Fruit fly (Drosophila melanogaster): ENCODE results near the gene bigmax.

The bigmax gene

DNA sequence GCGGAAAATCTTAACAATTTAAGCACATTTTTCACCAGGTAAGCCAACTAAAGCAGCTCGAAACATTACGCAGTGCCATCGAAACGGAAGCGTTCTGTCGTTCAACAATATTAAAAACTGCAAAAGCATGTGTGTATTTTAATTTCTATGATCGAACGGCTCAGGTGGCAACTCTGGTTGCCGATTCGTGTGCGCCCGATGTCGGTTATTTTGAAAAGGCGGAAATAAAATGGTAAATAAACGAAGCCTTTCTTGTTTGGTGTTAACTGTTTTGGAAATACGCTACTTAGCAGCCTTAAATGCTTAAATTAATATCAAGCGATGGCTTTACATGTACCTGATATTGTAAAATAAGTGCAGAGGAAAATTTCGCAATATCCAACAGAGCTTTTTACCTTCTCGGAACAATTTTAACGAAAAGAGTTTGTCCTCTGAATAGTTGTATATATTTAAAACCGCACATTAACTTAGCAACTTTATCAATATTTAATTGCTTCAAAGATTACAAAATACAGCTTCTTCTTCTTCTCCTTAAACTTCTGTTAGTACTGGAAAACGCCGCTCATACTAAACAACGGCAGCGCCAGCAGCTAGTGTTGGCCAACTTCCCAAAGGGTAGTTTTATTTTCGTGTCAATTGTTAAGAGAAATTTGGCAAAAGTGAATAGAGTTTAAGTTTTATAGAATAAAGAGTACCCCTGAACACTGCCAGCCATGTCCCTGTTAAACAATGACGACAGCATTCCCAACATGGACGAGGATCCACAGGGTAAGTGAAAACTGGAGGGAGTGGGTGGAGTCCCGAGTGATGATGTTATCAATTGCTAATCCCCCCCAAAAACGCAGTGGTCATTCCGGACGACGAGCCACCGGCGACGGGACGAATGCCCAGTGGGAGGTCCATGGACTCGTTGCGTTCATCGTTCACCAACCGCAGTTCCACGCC is 14.9 kb downstream of the bigmax start, which contains the start of gene CG5934 (continued):
- TF ChIP-seq tio (GFP tag; optimal IDR thresholded peaks at IDR 0.05) (no peak), kah (GFP tag; optimal IDR thresholded peaks at IDR 0.05) (no peak), CG1233 (GFP tag; optimal IDR thresholded peaks at IDR 0.05) (no peak), zf30C (GFP tag; optimal IDR thresholded peaks at IDR 0.05) (no peak), org-1 (GFP tag; optimal IDR thresholded peaks at IDR 0.05) (no peak), CG10366 (GFP tag; IDR thresholded peaks at IDR 0.05) (peak; percentile 23; the same call in 1 of the 2 replicates), yki (optimal IDR thresholded peaks at IDR 0.05) (no peak), CG10321 (GFP tag; IDR thresholded peaks at IDR 0.05) (no peak), CG30431 (GFP tag; optimal IDR thresholded peaks at IDR 0.05) (no peak), CG12071 (GFP tag; optimal IDR thresholded peaks at IDR 0.05) (no peak), Ets65A (GFP tag) (peak; percentile 95), Dek (tag; optimal IDR thresholded peaks at IDR 0.05) (peak; percentile 43), Nf-YC (tag; optimal IDR thresholded peaks at IDR 0.05) (peak; percentile 5), ssp (GFP tag; IDR thresholded peaks at IDR 0.05) (no peak), CG10431 (GFP tag; optimal IDR thresholded peaks at IDR 0.05) (peak; percentile 38), caup (GFP tag; optimal IDR thresholded peaks at IDR 0.05; ENCODE audit: severe bottlenecking) (peak; percentile 27), en (GFP tag; optimal IDR thresholded peaks at IDR 0.05) (no peak), CG2712 (tag; optimal IDR thresholded peaks at IDR 0.05) (peak; percentile 32), bcd (GFP tag; optimal IDR thresholded peaks at IDR 0.05) (peak; percentile 27), stwl (tag; optimal IDR thresholded peaks at IDR 0.05) (peak; percentile 75), CG9817 (tag; optimal IDR thresholded peaks at IDR 0.05) (peak; percentile 36), CG17612 (GFP tag; IDR thresholded peaks at IDR 0.05) (no peak), pita (GFP tag; optimal IDR thresholded peaks at IDR 0.05) (no peak), HmgD (GFP tag; optimal IDR thresholded peaks at IDR 0.05) (no peak), Doc3 (GFP tag; IDR thresholded peaks at IDR 0.05; ENCODE audit: partially characterized antibody) (no peak), CG17385 (GFP tag; optimal IDR thresholded peaks at IDR 0.05) (peak; percentile 97), E2f2 (GFP tag; IDR thresholded peaks at IDR 0.05) (peak; percentile 62), hb (GFP tag; IDR thresholded peaks at IDR 0.05; ENCODE audit: partially characterized antibody) (no peak), CG10543 (GFP tag; optimal IDR thresholded peaks at IDR 0.05) (no peak), pzg (GFP tag; optimal IDR thresholded peaks at IDR 0.05) (peak; percentile 59), exex (tag; optimal IDR thresholded peaks at IDR 0.05) (peak; percentile 47), unc-4 (GFP tag; IDR thresholded peaks at IDR 0.05; ENCODE audit: partially characterized antibody) (no peak), CG14014 (GFP tag; IDR thresholded peaks at IDR 0.05) (no peak; the same call in 1 of the 2 replicates), phol (tag; optimal IDR thresholded peaks at IDR 0.05) (peak; percentile 24), Oli (tag; optimal IDR thresholded peaks at IDR 0.05) (no peak), cg (GFP tag; optimal IDR thresholded peaks at IDR 0.05) (peak; percentile 11), sens-2 (GFP tag; IDR thresholded peaks at IDR 0.05) (no peak), CG7372 (GFP tag; IDR thresholded peaks at IDR 0.05) (no peak), CG1602 (GFP tag; optimal IDR thresholded peaks at IDR 0.05) (no peak), CG12769 (tag; optimal IDR thresholded peaks at IDR 0.05) (peak; percentile 17), CG5953 (GFP tag; IDR thresholded peaks at IDR 0.05) (no peak), CG3995 (GFP tag; optimal IDR thresholded peaks at IDR 0.05) (peak; percentile 25), p53 (GFP tag; optimal IDR thresholded peaks at IDR 0.05) (no peak), CG2202 (tag; optimal IDR thresholded peaks at IDR 0.05) (no peak), ewg (GFP tag; optimal IDR thresholded peaks at IDR 0.05) (peak; percentile 1), bowl (GFP tag; IDR thresholded peaks at IDR 0.05) (no peak), CG32772 (GFP tag; IDR thresholded peaks at IDR 0.05) (no peak), esg (GFP tag; conservative IDR thresholded peaks at IDR 0.05) (no peak), Hr51 (GFP tag; optimal IDR thresholded peaks at IDR 0.05) (peak; percentile 5 to 35)

All from whole organism, embryonic.